Fruit fly (Drosophila melanogaster): ENCODE results near the gene lmgA.
A peak's percentile ranks its signal among the peaks of the same experiment; 100 is the strongest.

lmgA gene

dm6 chr2L:8541469-8542233, 13.2 kb upstream of the lmgA start, which contains the start of gene Sema1a (continued):
- TF ChIP-seq dm (GFP tag; optimal IDR thresholded peaks at IDR 0.05) (peak; percentile 14), ranshi (GFP tag; IDR thresholded peaks at IDR 0.05) (peak; percentile 50; the same call in 1 of the 2 replicates), ken (GFP tag; IDR thresholded peaks at IDR 0.05) (peak; percentile 74), CG7271 (tag; optimal IDR thresholded peaks at IDR 0.05) (no peak), HLH3B (GFP tag; IDR thresholded peaks at IDR 0.05) (peak; percentile 74; the same call in 1 of the 2 replicates), slou (GFP tag; optimal IDR thresholded peaks at IDR 0.05) (no peak), ara (GFP tag; IDR thresholded peaks at IDR 0.05) (no peak), toy (GFP tag; IDR thresholded peaks at IDR 0.05) (no peak), CG3407 (GFP tag; optimal IDR thresholded peaks at IDR 0.05) (no peak), CG14441 (GFP tag; IDR thresholded peaks at IDR 0.05) (peak; percentile 80), CG5953 (GFP tag; IDR thresholded peaks at IDR 0.05) (0 out of 2 replicates have a peak, but pooled peaks have one; percentile 52), kni (GFP tag; optimal IDR thresholded peaks at IDR 0.05) (no peak), corto (GFP tag; optimal IDR thresholded peaks at IDR 0.05) (no peak), kah (GFP tag; optimal IDR thresholded peaks at IDR 0.05) (no peak), tap (tag; optimal IDR thresholded peaks at IDR 0.05) (peak; percentile 54), Gug (GFP tag; IDR thresholded peaks at IDR 0.05) (peak; percentile 72), salm (tag; optimal IDR thresholded peaks at IDR 0.05) (peak; percentile 54), Meics (GFP tag; optimal IDR thresholded peaks at IDR 0.05) (peak; percentile 47), danr (GFP tag; IDR thresholded peaks at IDR 0.05) (no peak), CG4730 (GFP tag; IDR thresholded peaks at IDR 0.05) (peak; percentile 51; the same call in 1 of the 2 replicates), Pdp1 (GFP tag; optimal IDR thresholded peaks at IDR 0.05) (peak; percentile 64 to 86), CG14710 (tag; optimal IDR thresholded peaks at IDR 0.05) (peak; percentile 56), stwl (tag; optimal IDR thresholded peaks at IDR 0.05) (peak; percentile 21), aop (GFP tag; IDR thresholded peaks at IDR 0.05) (no peak), exex (tag; optimal IDR thresholded peaks at IDR 0.05) (peak; percentile 14), Med (GFP tag) (peak; percentile 90), Bdp1 (GFP tag; optimal IDR thresholded peaks at IDR 0.05) (peak; percentile 100), Ravus (GFP tag; IDR thresholded peaks at IDR 0.05) (peak; percentile 30), gcm (GFP tag; optimal IDR thresholded peaks at IDR 0.05) (peak; percentile 44), gem (tag; optimal IDR thresholded peaks at IDR 0.05) (peak; percentile 55), Nf-YB (GFP tag; optimal IDR thresholded peaks at IDR 0.05) (peak; percentile 5), pros (GFP tag; optimal IDR thresholded peaks at IDR 0.05) (no peak), org-1 (GFP tag; optimal IDR thresholded peaks at IDR 0.05) (no peak), C15 (GFP tag; IDR thresholded peaks at IDR 0.05) (0 out of 3 replicates have a peak, but pooled peaks have one; percentile 4), CG12744 (GFP tag; optimal IDR thresholded peaks at IDR 0.05) (no peak), pan (optimal IDR thresholded peaks at IDR 0.05) (peak in 1 of 2 experiments; percentile 54), pan (GFP tag; optimal IDR thresholded peaks at IDR 0.05 in 1 of 2, IDR thresholded peaks at IDR 0.05 in 1 of 2) (peak in 1 of 2 experiments; percentile 81), dimm (GFP tag; IDR thresholded peaks at IDR 0.05) (no peak), CG10543 (GFP tag; optimal IDR thresholded peaks at IDR 0.05) (peak; percentile 42), dpn (GFP tag; optimal IDR thresholded peaks at IDR 0.05) (peak; percentile 49 to 66), NK7.1 (GFP tag; optimal IDR thresholded peaks at IDR 0.05) (peak; percentile 17), Dip2 (GFP tag; IDR thresholded peaks at IDR 0.05) (no peak), Atf3 (GFP tag; optimal IDR thresholded peaks at IDR 0.05) (peak; percentile 20), D19A (tag; optimal IDR thresholded peaks at IDR 0.05) (peak; percentile 88), chif (GFP tag; optimal IDR thresholded peaks at IDR 0.05) (peak; percentile 7 to 74), dan (GFP tag; IDR thresholded peaks at IDR 0.05) (no peak), eyg (GFP tag; optimal IDR thresholded peaks at IDR 0.05) (peak; percentile 24), hkb (optimal IDR thresholded peaks at IDR 0.05) (no peak), hkb (GFP tag; IDR thresholded peaks at IDR 0.05) (peak; percentile 74; the same call in 1 of the 2 replicates), CG8478 (optimal IDR thresholded peaks at IDR 0.05) (no peak), CG10274 (GFP tag; optimal IDR thresholded peaks at IDR 0.05) (no peak)
